ENCODE assay signal across 3 worm cellular contexts in the genomic region with DNA sequence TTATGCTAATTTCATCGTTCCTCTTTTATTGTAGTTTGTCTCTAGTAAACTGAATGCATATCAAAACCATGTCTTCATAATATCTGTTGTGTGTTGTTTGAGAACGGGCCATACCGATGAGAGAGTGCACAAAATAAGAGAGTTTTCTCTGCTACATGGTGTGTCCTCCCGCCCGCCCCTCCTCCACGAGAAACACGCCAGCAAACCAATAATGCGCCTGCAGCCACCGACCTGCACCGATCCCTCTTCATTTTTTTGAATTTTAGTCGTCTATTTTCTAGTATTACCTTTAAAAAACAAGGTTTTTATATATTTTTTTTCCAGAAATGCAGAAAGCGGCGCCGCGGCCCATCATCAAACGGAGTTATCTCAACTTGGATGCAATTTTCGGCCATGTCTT.
A peak's percentile ranks its signal among the peaks of the same experiment; 100 is the strongest.
TF ChIP-seq lines count a peak whose summit lies in the region.

A gene (plus strand): TSS at position 325 of the 400 bp plus-strand sequence.

TF ChIP-seq in whole organism, L1 larva, 84 proteins besides CTCF, POLR2A, EP300 and RAD21 (continued from another document and continues in another):
- TF ChIP-seq F16B12.6 (tag; optimal IDR thresholded peaks at IDR 0.05; lab: Kevin White, UChicago) (peak; percentile 33), C34B4.2 (tag; optimal IDR thresholded peaks at IDR 0.05; lab: Kevin White, UChicago) (no peak), hpl-2 (GFP tag; optimal IDR thresholded peaks at IDR 0.05; lab: Kevin White, UChicago) (peak; percentile 69), nhr-85 (tag; lab: Kevin White, UChicago) (peak; percentile 92), fkh-10 (GFP tag; optimal IDR thresholded peaks at IDR 0.05; lab: Kevin White, UChicago) (peak; percentile 6), nhr-77 (tag; optimal IDR thresholded peaks at IDR 0.05; lab: Kevin White, UChicago) (peak; percentile 65), dsc-1 (tag; optimal IDR thresholded peaks at IDR 0.05; lab: Kevin White, UChicago) (peak; percentile 83), sptf-1 (tag; optimal IDR thresholded peaks at IDR 0.05; lab: Kevin White, UChicago) (no peak), jun-1 (tag; optimal IDR thresholded peaks at IDR 0.05; lab: Kevin White, UChicago) (peak; percentile 71), nhr-28 (tag; optimal IDR thresholded peaks at IDR 0.05; lab: Kevin White, UChicago) (no peak), ceh-88 (GFP tag; IDR thresholded peaks at IDR 0.05; lab: Robert Waterston, UW) (0 out of 2 replicates have a peak, but pooled peaks have one; percentile 14), unc-86 (tag; optimal IDR thresholded peaks at IDR 0.05; lab: Kevin White, UChicago) (peak; percentile 73), ceh-63 (GFP tag; optimal IDR thresholded peaks at IDR 0.05; lab: Kevin White, UChicago) (no peak), xbp-1 (tag; optimal IDR thresholded peaks at IDR 0.05; lab: Kevin White, UChicago) (peak; percentile 81), unc-62 (GFP tag; optimal IDR thresholded peaks at IDR 0.05; lab: Kevin White, UChicago) (no peak), lin-39 (tag; optimal IDR thresholded peaks at IDR 0.05; lab: Kevin White, UChicago) (peak; percentile 85), fkh-8 (tag; optimal IDR thresholded peaks at IDR 0.05; lab: Kevin White, UChicago) (peak; percentile 49), efl-1 (optimal IDR thresholded peaks at IDR 0.05; lab: Kevin White, UChicago) (peak; percentile 66 to 74), efl-1 (GFP tag; optimal IDR thresholded peaks at IDR 0.05 in 1 of 2; lab: Kevin White, UChicago) (peak; percentile 58 to 97), unc-98 (GFP tag; IDR thresholded peaks at IDR 0.05; lab: Robert Waterston, UW) (no peak), grh-1 (GFP tag; IDR thresholded peaks at IDR 0.05; lab: Robert Waterston, UW) (peak; percentile 84), swsn-7 (tag; optimal IDR thresholded peaks at IDR 0.05; lab: Kevin White, UChicago) (peak; percentile 93), mdl-1 (tag; optimal IDR thresholded peaks at IDR 0.05; lab: Kevin White, UChicago) (peak in 1 of 2 experiments; percentile 63), nhr-19 (GFP tag; conservative IDR thresholded peaks at IDR 0.05; lab: Robert Waterston, UW) (peak; percentile 90), lir-3 (tag; optimal IDR thresholded peaks at IDR 0.05; lab: Kevin White, UChicago; ENCODE audit: poor library complexity) (peak; percentile 44), nhr-12 (tag; optimal IDR thresholded peaks at IDR 0.05; lab: Kevin White, UChicago) (no peak), nhr-47 (tag; optimal IDR thresholded peaks at IDR 0.05; lab: Kevin White, UChicago) (peak; percentile 89), nhr-90 (tag; optimal IDR thresholded peaks at IDR 0.05; lab: Kevin White, UChicago; ENCODE audit: poor library complexity) (peak; percentile 88), nhr-11 (tag; optimal IDR thresholded peaks at IDR 0.05; lab: Kevin White, UChicago) (peak; percentile 15), isw-1 (GFP tag; IDR thresholded peaks at IDR 0.05; lab: Robert Waterston, UW) (peak; percentile 64), ztf-4 (tag; optimal IDR thresholded peaks at IDR 0.05; lab: Kevin White, UChicago) (peak; percentile 57), unc-30 (tag; optimal IDR thresholded peaks at IDR 0.05; lab: Kevin White, UChicago) (no peak), lin-35 (GFP tag; optimal IDR thresholded peaks at IDR 0.05; lab: Kevin White, UChicago) (peak; percentile 72 to 86), lin-14 (GFP tag; optimal IDR thresholded peaks at IDR 0.05; lab: Kevin White, UChicago) (peak; percentile 94), unc-130 (tag; optimal IDR thresholded peaks at IDR 0.05; lab: Kevin White, UChicago) (peak; percentile 51), mab-9 (GFP tag; IDR thresholded peaks at IDR 0.05; lab: Robert Waterston, UW) (peak; percentile 54; the same call in 1 of the 2 replicates), ces-1 (GFP tag; optimal IDR thresholded peaks at IDR 0.05; lab: Kevin White, UChicago) (no peak), sup-37 (GFP tag; optimal IDR thresholded peaks at IDR 0.05; lab: Kevin White, UChicago) (peak; percentile 57), lsy-2 (tag; optimal IDR thresholded peaks at IDR 0.05; lab: Kevin White, UChicago) (peak; percentile 79 to 86), alr-1 (tag; optimal IDR thresholded peaks at IDR 0.05; lab: Kevin White, UChicago; ENCODE audit: borderline replicate concordance) (no peak), irx-1 (tag; optimal IDR thresholded peaks at IDR 0.05; lab: Kevin White, UChicago) (peak; percentile 72), ama-1 (optimal IDR thresholded peaks at IDR 0.05; lab: Kevin White, UChicago) (no peak)

TF ChIP-seq in whole organism, L3 larva, 47 proteins besides CTCF, POLR2A, EP300 and RAD21 (continued from another document):
- TF ChIP-seq nfya-1 (tag; optimal IDR thresholded peaks at IDR 0.05; lab: Kevin White, UChicago; ENCODE audit: insufficient read depth) (peak; percentile 80), unc-62 (GFP tag; optimal IDR thresholded peaks at IDR 0.05; lab: Kevin White, UChicago) (no peak), nhr-77 (tag; optimal IDR thresholded peaks at IDR 0.05; lab: Kevin White, UChicago) (no peak), lsy-12 (tag; optimal IDR thresholded peaks at IDR 0.05; lab: Kevin White, UChicago) (no peak), ceh-16 (tag; optimal IDR thresholded peaks at IDR 0.05; lab: Kevin White, UChicago) (no peak), ZK546.5 (tag; optimal IDR thresholded peaks at IDR 0.05; lab: Kevin White, UChicago) (no peak), fos-1 (tag; optimal IDR thresholded peaks at IDR 0.05; lab: Kevin White, UChicago) (no peak), mml-1 (tag; optimal IDR thresholded peaks at IDR 0.05; lab: Kevin White, UChicago) (no peak), elt-3 (tag; optimal IDR thresholded peaks at IDR 0.05; lab: Kevin White, UChicago) (no peak), tbx-2 (tag; optimal IDR thresholded peaks at IDR 0.05; lab: Kevin White, UChicago) (peak; percentile 57), ceh-28 (tag; optimal IDR thresholded peaks at IDR 0.05; lab: Kevin White, UChicago) (peak; percentile 70), skn-1 (tag; optimal IDR thresholded peaks at IDR 0.05; lab: Kevin White, UChicago) (peak; percentile 55), nhr-43 (tag; optimal IDR thresholded peaks at IDR 0.05; lab: Kevin White, UChicago; ENCODE audit: poor library complexity, severe bottlenecking) (peak; percentile 75), elt-2 (tag; optimal IDR thresholded peaks at IDR 0.05; lab: Kevin White, UChicago) (peak; percentile 61), ceh-82 (tag; optimal IDR thresholded peaks at IDR 0.05; lab: Kevin White, UChicago) (peak; percentile 13), nhr-25 (tag; optimal IDR thresholded peaks at IDR 0.05; lab: Kevin White, UChicago) (peak; percentile 83), nhr-11 (tag; optimal IDR thresholded peaks at IDR 0.05; lab: Kevin White, UChicago) (peak; percentile 40), hmg-11 (tag; optimal IDR thresholded peaks at IDR 0.05; lab: Kevin White, UChicago) (peak; percentile 74), egl-5 (tag; optimal IDR thresholded peaks at IDR 0.05; lab: Kevin White, UChicago) (no peak), nhr-23 (tag; optimal IDR thresholded peaks at IDR 0.05; lab: Kevin White, UChicago) (peak; percentile 86), ceh-9 (tag; optimal IDR thresholded peaks at IDR 0.05; lab: Kevin White, UChicago) (no peak), nhr-237 (tag; optimal IDR thresholded peaks at IDR 0.05; lab: Kevin White, UChicago) (no peak), fkh-2 (tag; optimal IDR thresholded peaks at IDR 0.05; lab: Kevin White, UChicago) (no peak), lin-15B (tag; optimal IDR thresholded peaks at IDR 0.05; lab: Kevin White, UChicago) (peak; percentile 51), ztf-4 (tag; optimal IDR thresholded peaks at IDR 0.05; lab: Kevin White, UChicago) (no peak), nhr-12 (tag; optimal IDR thresholded peaks at IDR 0.05; lab: Kevin White, UChicago) (no peak)
TF ChIP-seq in whole organism, L3 larva: peak in this region for 18.

TF ChIP-seq in whole organism, young adult, 124 proteins besides CTCF, POLR2A, EP300 and RAD21 (continued from another document):
- TF ChIP-seq F33H1.4 (GFP tag; IDR thresholded peaks at IDR 0.05; lab: Robert Waterston, UW), result no peak
- no peak for TF ChIP-seq ztf-25 (GFP tag; IDR thresholded peaks at IDR 0.05; lab: Robert Waterston, UW)
- TF ChIP-seq Y56A3A.18 (GFP tag; IDR thresholded peaks at IDR 0.05; lab: Robert Waterston, UW), result no peak
- no peak for TF ChIP-seq bed-1 (GFP tag; IDR thresholded peaks at IDR 0.05; lab: Robert Waterston, UW)
- no peak for TF ChIP-seq Y79H2A.3 (GFP tag; conservative IDR thresholded peaks at IDR 0.05; lab: Robert Waterston, UW)
- TF ChIP-seq Y53G8AR.9 (GFP tag; conservative IDR thresholded peaks at IDR 0.05; lab: Robert Waterston, UW), result no peak
- TF ChIP-seq C17E4.6 (GFP tag; IDR thresholded peaks at IDR 0.05; lab: Robert Waterston, UW), result no peak
- TF ChIP-seq lin-40 (tag; optimal IDR thresholded peaks at IDR 0.05; lab: Kevin White, UChicago), result peak; percentile 84
- peak; percentile 65 for TF ChIP-seq ZK185.1 (tag; optimal IDR thresholded peaks at IDR 0.05; lab: Kevin White, UChicago; ENCODE audit: poor library complexity, severe bottlenecking)
- 0 out of 2 replicates have a peak, but pooled peaks have one; percentile 19 for TF ChIP-seq K11D2.4 (GFP tag; IDR thresholded peaks at IDR 0.05; lab: Robert Waterston, UW)
- TF ChIP-seq mes-4 (tag; optimal IDR thresholded peaks at IDR 0.05; lab: Kevin White, UChicago), result no peak
- no peak for TF ChIP-seq tbx-9 (tag; optimal IDR thresholded peaks at IDR 0.05; lab: Kevin White, UChicago; ENCODE audit: borderline replicate concordance)
- 0 out of 2 replicates have a peak, but pooled peaks have one; percentile 37 for TF ChIP-seq B0336.3 (GFP tag; IDR thresholded peaks at IDR 0.05; lab: Robert Waterston, UW)
- no peak for TF ChIP-seq aptf-3 (GFP tag; IDR thresholded peaks at IDR 0.05; lab: Robert Waterston, UW)
- peak; percentile 40 for TF ChIP-seq K12H6.12 (tag; optimal IDR thresholded peaks at IDR 0.05; lab: Kevin White, UChicago)
- no peak for TF ChIP-seq B0019.2 (GFP tag; conservative IDR thresholded peaks at IDR 0.05; lab: Robert Waterston, UW)
- TF ChIP-seq ceh-58 (GFP tag; IDR thresholded peaks at IDR 0.05; lab: Robert Waterston, UW), result no peak
- no peak for TF ChIP-seq rpc-1 (optimal IDR thresholded peaks at IDR 0.05; lab: Kevin White, UChicago)
- no peak for TF ChIP-seq rpc-1 (tag; optimal IDR thresholded peaks at IDR 0.05; lab: Kevin White, UChicago)
- no peak for TF ChIP-seq F57A8.1 (GFP tag; optimal IDR thresholded peaks at IDR 0.05; lab: Kevin White, UChicago)
- TF ChIP-seq tbp1 (GFP tag; optimal IDR thresholded peaks at IDR 0.05; lab: Kevin White, UChicago), result peak; percentile 63
- TF ChIP-seq ztf-18 (tag; optimal IDR thresholded peaks at IDR 0.05; lab: Kevin White, UChicago), result peak; percentile 94
- TF ChIP-seq egl-44 (GFP tag; IDR thresholded peaks at IDR 0.05; lab: Robert Waterston, UW), result no peak
- peak; percentile 37 for TF ChIP-seq lin-54 (GFP tag; optimal IDR thresholded peaks at IDR 0.05; lab: Kevin White, UChicago)
- TF ChIP-seq ccch-3 (GFP tag; optimal IDR thresholded peaks at IDR 0.05; lab: Kevin White, UChicago), result no peak
- no peak for TF ChIP-seq nhr-27 (tag; optimal IDR thresholded peaks at IDR 0.05; lab: Kevin White, UChicago)
- no peak for TF ChIP-seq nhr-120 (GFP tag; IDR thresholded peaks at IDR 0.05; lab: Robert Waterston, UW)
- peak; percentile 74 for TF ChIP-seq attf-5 (GFP tag; optimal IDR thresholded peaks at IDR 0.05; lab: Kevin White, UChicago)
- TF ChIP-seq dox-1 (GFP tag; IDR thresholded peaks at IDR 0.05; lab: Robert Waterston, UW), result peak; percentile 74
- TF ChIP-seq ztf-3 (GFP tag; optimal IDR thresholded peaks at IDR 0.05; lab: Kevin White, UChicago), result no peak
- TF ChIP-seq lag-1 (GFP tag; IDR thresholded peaks at IDR 0.05; lab: Robert Waterston, UW), result no peak
- TF ChIP-seq F55B11.4 (tag; optimal IDR thresholded peaks at IDR 0.05; lab: Kevin White, UChicago; ENCODE audit: borderline replicate concordance, insufficient read depth), result no peak
- peak; percentile 39 for TF ChIP-seq ztf-26 (tag; optimal IDR thresholded peaks at IDR 0.05; lab: Kevin White, UChicago)
- TF ChIP-seq Y67H2A.10 (GFP tag; conservative IDR thresholded peaks at IDR 0.05; lab: Robert Waterston, UW), result no peak
- no peak for TF ChIP-seq sdz-38 (tag; optimal IDR thresholded peaks at IDR 0.05; lab: Kevin White, UChicago)
- no peak for TF ChIP-seq attf-6 (GFP tag; IDR thresholded peaks at IDR 0.05; lab: Robert Waterston, UW)
- no peak for TF ChIP-seq B0035.1 (tag; optimal IDR thresholded peaks at IDR 0.05; lab: Kevin White, UChicago)
- TF ChIP-seq B0261.1 (tag; optimal IDR thresholded peaks at IDR 0.05; lab: Kevin White, UChicago), result peak; percentile 32
- no peak for TF ChIP-seq ztf-22 (GFP tag; optimal IDR thresholded peaks at IDR 0.05; lab: Kevin White, UChicago)
- no peak for TF ChIP-seq dpff-1 (tag; optimal IDR thresholded peaks at IDR 0.05; lab: Kevin White, UChicago)
- no peak for TF ChIP-seq die-1 (tag; optimal IDR thresholded peaks at IDR 0.05; lab: Kevin White, UChicago)
- no peak for TF ChIP-seq snpc-1.1 (tag; optimal IDR thresholded peaks at IDR 0.05; lab: Kevin White, UChicago; ENCODE audit: insufficient read depth)
- TF ChIP-seq madf-3 (GFP tag; IDR thresholded peaks at IDR 0.05; lab: Robert Waterston, UW), result 0 out of 2 replicates have a peak, but pooled peaks have one; percentile 20
- no peak for TF ChIP-seq ekl-4 (GFP tag; IDR thresholded peaks at IDR 0.05; lab: Robert Waterston, UW)
- no peak for TF ChIP-seq snpc-4 (GFP tag; optimal IDR thresholded peaks at IDR 0.05; lab: Kevin White, UChicago)
- peak; percentile 67 to 92 (median 89) for TF ChIP-seq snpc-4 (tag; optimal IDR thresholded peaks at IDR 0.05; lab: Kevin White, UChicago)
- TF ChIP-seq hsf-1 (GFP tag; IDR thresholded peaks at IDR 0.05; lab: Robert Waterston, UW), result no peak
- TF ChIP-seq let-607 (tag; optimal IDR thresholded peaks at IDR 0.05; lab: Kevin White, UChicago), result peak in 1 of 2 experiments; percentile 11
- no peak for TF ChIP-seq F37B4.10 (GFP tag; IDR thresholded peaks at IDR 0.05; lab: Robert Waterston, UW)
- 0 out of 2 replicates have a peak, but pooled peaks have one; percentile 33 for TF ChIP-seq C06A6.2 (GFP tag; conservative IDR thresholded peaks at IDR 0.05; lab: Robert Waterston, UW)
- TF ChIP-seq mel-28 (tag; optimal IDR thresholded peaks at IDR 0.05; lab: Kevin White, UChicago; ENCODE audit: borderline replicate concordance), result no peak
- TF ChIP-seq efl-1 (GFP tag; optimal IDR thresholded peaks at IDR 0.05; lab: Kevin White, UChicago), result peak; percentile 20
- TF ChIP-seq cebp-2 (GFP tag; IDR thresholded peaks at IDR 0.05; lab: Robert Waterston, UW), result no peak
- no peak for TF ChIP-seq nhr-90 (tag; optimal IDR thresholded peaks at IDR 0.05; lab: Kevin White, UChicago)
- no peak for TF ChIP-seq tlf-1 (GFP tag; optimal IDR thresholded peaks at IDR 0.05; lab: Kevin White, UChicago)
- no peak for TF ChIP-seq sptf-2 (GFP tag; optimal IDR thresholded peaks at IDR 0.05; lab: Kevin White, UChicago)
- TF ChIP-seq hmg-1.2 (GFP tag; IDR thresholded peaks at IDR 0.05; lab: Robert Waterston, UW), result peak; percentile 79
- TF ChIP-seq ceh-27 (GFP tag; optimal IDR thresholded peaks at IDR 0.05; lab: Kevin White, UChicago), result peak; percentile 70
- no peak for TF ChIP-seq akir-1 (GFP tag; optimal IDR thresholded peaks at IDR 0.05; lab: Kevin White, UChicago)
